Worm (Caenorhabditis elegans): Measurements from ENCODE around the gene lgc-39.

ce11 chrV:7140368-7140767 is 34.9 kb upstream of the lgc-39 start:
- no peak for TF ChIP-seq fkh-10 (GFP tag; optimal IDR thresholded peaks at IDR 0.05)
- no peak for TF ChIP-seq lim-6 (tag; optimal IDR thresholded peaks at IDR 0.05)
- TF ChIP-seq ceh-30 (tag; optimal IDR thresholded peaks at IDR 0.05), result no peak
- TF ChIP-seq K02D7.2 (tag; optimal IDR thresholded peaks at IDR 0.05), result no peak
- no peak for TF ChIP-seq syd-9 (tag; optimal IDR thresholded peaks at IDR 0.05)
- TF ChIP-seq ceh-18 (tag; optimal IDR thresholded peaks at IDR 0.05), result no peak
- no peak for TF ChIP-seq ceh-48 (tag; optimal IDR thresholded peaks at IDR 0.05)
- TF ChIP-seq unc-55 (GFP tag; optimal IDR thresholded peaks at IDR 0.05), result no peak

Data from whole organism, late embryonic.